Fruit fly (Drosophila melanogaster): ENCODE results near the gene tow.

Gene tow

DNA sequence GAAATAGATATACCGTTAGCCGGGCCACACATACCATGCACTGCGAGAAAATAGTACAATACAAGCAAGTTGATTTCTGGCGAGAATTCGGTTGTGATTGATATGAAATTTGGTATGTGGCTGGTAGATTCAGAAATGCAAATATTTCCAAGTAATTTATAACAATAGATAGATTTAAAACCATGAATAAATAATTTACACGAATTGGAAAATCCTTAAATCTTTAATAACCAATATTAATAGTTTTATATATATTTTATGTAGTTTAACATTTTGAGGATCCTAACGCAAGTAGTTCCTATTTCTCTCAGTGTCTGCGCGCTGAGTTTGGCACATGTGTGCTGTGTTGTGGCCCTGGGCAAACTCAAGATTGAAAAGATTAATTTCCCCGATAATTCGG is 39.2 kb downstream of the tow start (continued):
- TF ChIP-seq Lpt (GFP tag; optimal IDR thresholded peaks at IDR 0.05) (no peak), zen (tag; optimal IDR thresholded peaks at IDR 0.05) (peak; percentile 76), unc-4 (GFP tag; IDR thresholded peaks at IDR 0.05; ENCODE audit: partially characterized antibody) (no peak), Stat92E (GFP tag; optimal IDR thresholded peaks at IDR 0.05) (no peak), Kr (GFP tag; optimal IDR thresholded peaks at IDR 0.05) (no peak), chn (GFP tag; optimal IDR thresholded peaks at IDR 0.05) (no peak), D19A (tag; optimal IDR thresholded peaks at IDR 0.05) (peak; percentile 43), Ets97D (GFP tag; optimal IDR thresholded peaks at IDR 0.05) (no peak), HmgZ (tag; optimal IDR thresholded peaks at IDR 0.05) (no peak), CG11398 (GFP tag; optimal IDR thresholded peaks at IDR 0.05) (no peak), klu (GFP tag; IDR thresholded peaks at IDR 0.05) (no peak), CG17912 (GFP tag; optimal IDR thresholded peaks at IDR 0.05) (no peak), CG3065 (GFP tag; optimal IDR thresholded peaks at IDR 0.05) (no peak), Taf1 (GFP tag; IDR thresholded peaks at IDR 0.05) (no peak), CG15601 (tag; optimal IDR thresholded peaks at IDR 0.05) (peak; percentile 15), Bteb2 (GFP tag; optimal IDR thresholded peaks at IDR 0.05) (no peak), sc (optimal IDR thresholded peaks at IDR 0.05) (no peak), sc (GFP tag; optimal IDR thresholded peaks at IDR 0.05) (peak; percentile 47), Fer3 (tag; optimal IDR thresholded peaks at IDR 0.05) (no peak), E2f1 (GFP tag; IDR thresholded peaks at IDR 0.05) (0 out of 2 replicates have a peak, but pooled peaks have one; percentile 42), CG1233 (GFP tag; optimal IDR thresholded peaks at IDR 0.05) (no peak), lola (GFP tag; optimal IDR thresholded peaks at IDR 0.05) (peak in 1 of 3 experiments; percentile 83), bcd (GFP tag; optimal IDR thresholded peaks at IDR 0.05) (peak; percentile 38), CG7556 (GFP tag; optimal IDR thresholded peaks at IDR 0.05) (peak; percentile 60), Dfd (GFP tag; optimal IDR thresholded peaks at IDR 0.05) (no peak), Hr39 (optimal IDR thresholded peaks at IDR 0.05) (no peak), pita (GFP tag; optimal IDR thresholded peaks at IDR 0.05) (no peak), Elba2 (GFP tag; optimal IDR thresholded peaks at IDR 0.05) (peak; percentile 13), aop (GFP tag; IDR thresholded peaks at IDR 0.05) (no peak), Xbp1 (GFP tag; optimal IDR thresholded peaks at IDR 0.05) (peak; percentile 38), Nf-YA (GFP tag; IDR thresholded peaks at IDR 0.05) (no peak), Hmx (GFP tag; optimal IDR thresholded peaks at IDR 0.05) (no peak), Eip74EF (GFP tag; optimal IDR thresholded peaks at IDR 0.05) (no peak), Dip3 (GFP tag; optimal IDR thresholded peaks at IDR 0.05) (no peak), CG13296 (GFP tag; optimal IDR thresholded peaks at IDR 0.05) (no peak), sens (GFP tag) (peak; percentile 87), Aef1 (GFP tag; IDR thresholded peaks at IDR 0.05) (no peak), Dref (GFP tag; IDR thresholded peaks at IDR 0.05) (no peak), tll (GFP tag; optimal IDR thresholded peaks at IDR 0.05) (no peak), nerfin-2 (GFP tag; IDR thresholded peaks at IDR 0.05; ENCODE audit: partially characterized antibody) (no peak), odd (GFP tag; optimal IDR thresholded peaks at IDR 0.05) (peak; percentile 25), CG4404 (GFP tag; IDR thresholded peaks at IDR 0.05) (peak; percentile 79), CG7786 (GFP tag; optimal IDR thresholded peaks at IDR 0.05) (no peak), CG15479 (GFP tag; optimal IDR thresholded peaks at IDR 0.05) (no peak), CG10462 (GFP tag; optimal IDR thresholded peaks at IDR 0.05) (peak; percentile 32), ken (GFP tag; IDR thresholded peaks at IDR 0.05) (0 out of 3 replicates have a peak, but pooled peaks have one; percentile 27), CG17829 (tag; optimal IDR thresholded peaks at IDR 0.05) (peak; percentile 77), az2 (GFP tag; optimal IDR thresholded peaks at IDR 0.05) (peak; percentile 51), CG2116 (GFP tag; optimal IDR thresholded peaks at IDR 0.05) (peak; percentile 5), HLH54F (GFP tag; optimal IDR thresholded peaks at IDR 0.05) (no peak), Asciz (GFP tag; optimal IDR thresholded peaks at IDR 0.05) (no peak), Dad (GFP tag; optimal IDR thresholded peaks at IDR 0.05) (no peak)
